Worm (Caenorhabditis elegans) whole organism, L4/young adult: ENCODE data around the gene cnp-2.

Experiments
- dao-5 ChIP-seq: sonication (generic microtip); optimal IDR thresholded peaks from 2 replicates; lab custom pipeline; 2016; ENCODE audit warnings: missing genotype, missing genetic modification characterization, moderate library complexity, missing compliant biosample characterization
- him-1 ChIP-seq: sonication (generic microtip); optimal IDR thresholded peaks from 2 replicates; lab custom pipeline; 2016; ENCODE audit warnings: missing genotype, missing genetic modification reagents, missing genetic modification characterization, missing compliant biosample characterization

ce11 chrII:12756180-12756579 is 4.4 kb upstream of the cnp-2 start, which contains the start of the genes Y46G5A.7 and Y46G5A.8:
- no peak for TF ChIP-seq him-1 (tag; lab: Kevin White, UChicago)
- TF ChIP-seq dao-5 (tag; lab: Kevin White, UChicago), result no peak
